Fruit fly (Drosophila melanogaster) whole organism, embryonic: Measurements from ENCODE around the gene Rab18.

Source experiments
- Atf3 ChIP-seq: fragments of 200-800 bp; sonication (Bioruptor generic); optimal IDR thresholded peaks from 3 replicates; lab custom pipeline; 2016; ENCODE audit warnings: missing biosample characterization, missing genetic modification characterization
- BEAF-32 ChIP-seq: fragments of 200-800 bp; sonication (Bioruptor generic); optimal IDR thresholded peaks from 3 replicates; lab custom pipeline; 2017; ENCODE audit warnings: missing biosample characterization, missing genetic modification characterization, mild to moderate bottlenecking, moderate library complexity, missing genetic modification reagents
- Blimp-1 ChIP-seq: fragments of 200-800 bp; sonication (Bioruptor generic); optimal IDR thresholded peaks from 3 replicates; lab custom pipeline; 2018; ENCODE audit warnings: missing biosample characterization, missing genetic modification characterization, mild to moderate bottlenecking, moderate library complexity, missing genetic modification reagents
- CG11247 ChIP-seq: fragments of 200-800 bp; sonication (Bioruptor generic); IDR thresholded peaks from 2 replicates; pipeline ENCODE4 v1.3.6; 2022; ENCODE audit warnings: missing biosample characterization, missing genetic modification characterization
- CG11456 ChIP-seq: fragments of 200-800 bp; sonication (Bioruptor generic); IDR thresholded peaks from 3 replicates; pipeline ENCODE4 v1.3.6; 2022; ENCODE audit warnings: missing biosample characterization, missing genetic modification characterization
- CG11695 ChIP-seq: fragments of 200-800 bp; sonication (Bioruptor generic); IDR thresholded peaks from 3 replicates; pipeline ENCODE4 v1.3.6; 2022; ENCODE audit warnings: missing biosample characterization, missing genetic modification characterization
- CG12104 ChIP-seq: fragments of 200-800 bp; sonication (Bioruptor generic); optimal IDR thresholded peaks from 3 replicates; lab custom pipeline; 2016; ENCODE audit warnings: missing biosample characterization, missing genetic modification characterization
- CG12391 ChIP-seq: fragments of 200-800 bp; sonication (Bioruptor generic); optimal IDR thresholded peaks from 3 replicates; lab custom pipeline; 2018; ENCODE audit warnings: missing biosample characterization, mild to moderate bottlenecking, missing genetic modification characterization, moderate library complexity
- CG12769 ChIP-seq: fragments of 200-800 bp; sonication (Bioruptor generic); optimal IDR thresholded peaks from 2 replicates; lab custom pipeline; 2019; ENCODE audit warnings: missing biosample characterization, mild to moderate bottlenecking, missing genetic modification characterization, moderate library complexity
- CG12942 ChIP-seq: fragments of 200-800 bp; sonication (Bioruptor generic); optimal IDR thresholded peaks from 3 replicates; lab custom pipeline; 2016; ENCODE audit warnings: missing biosample characterization, missing genetic modification characterization
- CG15011 ChIP-seq: fragments of 200-800 bp; sonication (Bioruptor generic); optimal IDR thresholded peaks from 3 replicates; lab custom pipeline; 2018; ENCODE audit warnings: missing biosample characterization, mild to moderate bottlenecking, missing genetic modification characterization
- CG16779 ChIP-seq: fragments of 200-800 bp; sonication (Bioruptor generic); IDR thresholded peaks from 2 replicates; pipeline ENCODE4 v1.3.6; 2022; ENCODE audit warnings: missing biosample characterization, missing genetic modification characterization
- CG17186 ChIP-seq: fragments of 200-800 bp; sonication (Bioruptor generic); optimal IDR thresholded peaks from 3 replicates; lab custom pipeline; 2017; ENCODE audit warnings: missing biosample characterization, missing genetic modification reagents, missing genetic modification characterization
- CG17802 ChIP-seq: fragments of 200-800 bp; sonication (Bioruptor generic); optimal IDR thresholded peaks from 2 replicates; lab custom pipeline; 2018; ENCODE audit warnings: missing biosample characterization, mild to moderate bottlenecking, missing genetic modification characterization, moderate library complexity
- CG18619 ChIP-seq: fragments of 200-800 bp; sonication (Bioruptor generic); optimal IDR thresholded peaks from 3 replicates; lab custom pipeline; 2017; ENCODE audit warnings: missing biosample characterization, mild to moderate bottlenecking, missing genetic modification characterization
- CG2712 ChIP-seq: fragments of 200-800 bp; optimal IDR thresholded peaks from 3 replicates; lab custom pipeline; 2019; ENCODE audit warnings: missing biosample characterization, mild to moderate bottlenecking, missing genetic modification characterization, moderate library complexity
- CG32772 ChIP-seq: fragments of 200-800 bp; sonication (Bioruptor generic); IDR thresholded peaks from 2 replicates; pipeline ENCODE4 v1.3.6; 2022; ENCODE audit warnings: missing biosample characterization, missing genetic modification characterization
- CG4404 ChIP-seq: fragments of 200-800 bp; sonication (Bioruptor generic); IDR thresholded peaks from 2 replicates; pipeline ENCODE4 v1.3.6; 2022; ENCODE audit warnings: missing biosample characterization, missing genetic modification characterization
- CG4707 ChIP-seq: fragments of 200-800 bp; sonication (Bioruptor generic); optimal IDR thresholded peaks from 2 replicates; lab custom pipeline; 2018; ENCODE audit warnings: missing biosample characterization, mild to moderate bottlenecking, missing genetic modification characterization, moderate library complexity
- CG4730 ChIP-seq: fragments of 200-800 bp; sonication (Bioruptor generic); IDR thresholded peaks from 2 replicates; pipeline ENCODE4 v1.3.6; 2022; ENCODE audit warnings: missing biosample characterization, missing genetic modification characterization
- CG7928 ChIP-seq: fragments of 200-800 bp; sonication (Bioruptor generic); optimal IDR thresholded peaks from 2 replicates; lab custom pipeline; 2017; ENCODE audit warnings: missing biosample characterization, mild to moderate bottlenecking, missing genetic modification characterization
- CG7987 ChIP-seq: fragments of 200-800 bp; sonication (Bioruptor generic); optimal IDR thresholded peaks from 2 replicates; lab custom pipeline; 2018; ENCODE audit warnings: missing biosample characterization, mild to moderate bottlenecking, missing genetic modification characterization, moderate library complexity
- CHES-1-like ChIP-seq: fragments of 200-800 bp; sonication (Bioruptor generic); optimal IDR thresholded peaks from 2 replicates; lab custom pipeline; 2016; ENCODE audit warnings: missing biosample characterization, missing genetic modification characterization
- Chrac-16 ChIP-seq: fragments of 200-800 bp; sonication (Bioruptor generic); optimal IDR thresholded peaks from 3 replicates; lab custom pipeline; 2016; ENCODE audit warnings: missing biosample characterization, missing genetic modification characterization
- Dref ChIP-seq: fragments of 200-800 bp; sonication (Bioruptor generic); IDR thresholded peaks from 2 replicates; pipeline ENCODE4 v1.3.6; 2022; ENCODE audit warnings: missing biosample characterization, missing genetic modification characterization
- Hr3 ChIP-seq: fragments of 200-800 bp; sonication (Bioruptor generic); optimal IDR thresholded peaks from 3 replicates; lab custom pipeline; 2016; ENCODE audit warnings: missing biosample characterization, missing genetic modification characterization
- Hr39 ChIP-seq: fragments of >200 bp; optimal IDR thresholded peaks from 2 replicates; lab custom pipeline; 2017
- Hr78 ChIP-seq, 2 experiments: fragments of 200-800 bp in 1 of 2; fragments of >200 bp in 1 of 2; sonication (Bioruptor generic) in 1 of 2; optimal IDR thresholded peaks; 2 replicates each; lab custom pipeline; 2017 to 2019; ENCODE audit warnings: missing biosample characterization in 2 of 2, missing genetic modification characterization in 2 of 2, mild to moderate bottlenecking in 1 of 2, moderate library complexity in 1 of 2
- Nf-YC ChIP-seq: fragments of 200-800 bp; optimal IDR thresholded peaks from 3 replicates; lab custom pipeline; 2019; ENCODE audit warnings: missing biosample characterization, mild to moderate bottlenecking, missing genetic modification characterization, moderate library complexity
- Poxn ChIP-seq: fragments of 200-800 bp; sonication (Bioruptor generic); IDR thresholded peaks from 2 replicates; pipeline ENCODE4 v1.3.6; 2022; ENCODE audit warnings: missing biosample characterization, missing genetic modification characterization
- Ptx1 ChIP-seq: fragments of 200-800 bp; sonication (Bioruptor generic); IDR thresholded peaks from 2 replicates; pipeline ENCODE4 v1.3.6; 2022; ENCODE audit warnings: missing biosample characterization, missing genetic modification characterization
- YL-1 ChIP-seq: fragments of 200-800 bp; sonication (Bioruptor generic); optimal IDR thresholded peaks from 3 replicates; lab custom pipeline; 2017; ENCODE audit warnings: missing biosample characterization, mild to moderate bottlenecking, missing genetic modification characterization
- bbx ChIP-seq: fragments of 200-800 bp; sonication (Bioruptor generic); IDR thresholded peaks from 2 replicates; pipeline ENCODE4 v1.3.6; 2022; ENCODE audit warnings: missing biosample characterization, missing genetic modification characterization; ENCODE audit not compliant: partially characterized antibody
- cas ChIP-seq: fragments of 200-800 bp; sonication (Bioruptor generic); IDR thresholded peaks from 2 replicates; pipeline ENCODE4 v1.3.6; 2022; ENCODE audit warnings: missing biosample characterization, missing genetic modification characterization
- cato ChIP-seq: fragments of 200-800 bp; sonication (Bioruptor generic); optimal IDR thresholded peaks from 2 replicates; lab custom pipeline; 2016; ENCODE audit warnings: missing biosample characterization, missing genetic modification characterization, borderline replicate concordance
- cg ChIP-seq: fragments of 200-800 bp; sonication (Bioruptor generic); optimal IDR thresholded peaks from 3 replicates; lab custom pipeline; 2019; ENCODE audit warnings: missing biosample characterization, mild to moderate bottlenecking, missing genetic modification characterization, moderate library complexity
- dimm ChIP-seq: fragments of 200-800 bp; sonication (Bioruptor generic); IDR thresholded peaks from 2 replicates; pipeline ENCODE4 v1.3.6; 2022; ENCODE audit warnings: missing biosample characterization, missing genetic modification characterization
- fu2 ChIP-seq: fragments of 200-800 bp; sonication (Bioruptor generic); optimal IDR thresholded peaks from 2 replicates; lab custom pipeline; 2016; ENCODE audit warnings: missing biosample characterization, missing genetic modification characterization
- gce ChIP-seq: fragments of 200-800 bp; sonication (Bioruptor generic); IDR thresholded peaks from 3 replicates; pipeline ENCODE4 v1.3.6; 2022; ENCODE audit warnings: missing biosample characterization, missing genetic modification characterization
- h ChIP-seq: fragments of >200 bp; optimal IDR thresholded peaks from 2 replicates; lab custom pipeline; 2017
- hbn ChIP-seq: fragments of 200-800 bp; sonication (Bioruptor generic); IDR thresholded peaks from 2 replicates; pipeline ENCODE4 v1.3.6; 2022; ENCODE audit warnings: missing biosample characterization, missing genetic modification characterization; ENCODE audit not compliant: partially characterized antibody
- lola ChIP-seq, 3 experiments: fragments of >200 bp in 2 of 3; fragments of 200-800 bp in 1 of 3; sonication (Bioruptor generic) in 1 of 3; optimal IDR thresholded peaks; 2 replicates each; lab custom pipeline; 2017 to 2019; ENCODE audit warnings: missing biosample characterization in 3 of 3, missing genetic modification characterization in 3 of 3, mild to moderate bottlenecking in 1 of 3, moderate library complexity in 1 of 3
- mld ChIP-seq: fragments of 200-800 bp; sonication (Bioruptor generic); IDR thresholded peaks from 3 replicates; pipeline ENCODE4 v1.3.6; 2022; ENCODE audit warnings: missing biosample characterization, missing genetic modification characterization; ENCODE audit not compliant: partially characterized antibody
- otp ChIP-seq: fragments of 200-800 bp; sonication (Bioruptor generic); IDR thresholded peaks from 3 replicates; pipeline ENCODE4, ENCODE4 v1.3.6; 2022; ENCODE audit warnings: missing biosample characterization, missing genetic modification characterization
- psq ChIP-seq: fragments of 200-800 bp; sonication (Bioruptor generic); optimal IDR thresholded peaks from 2 replicates; lab custom pipeline; 2017; ENCODE audit warnings: missing biosample characterization, missing genetic modification characterization
- pzg ChIP-seq: fragments of 200-800 bp; sonication (Bioruptor generic); optimal IDR thresholded peaks from 3 replicates; lab custom pipeline; 2018; ENCODE audit warnings: missing biosample characterization, mild to moderate bottlenecking, missing genetic modification characterization, moderate library complexity
- twi ChIP-seq: fragments of 200-800 bp; optimal IDR thresholded peaks from 2 replicates; lab custom pipeline; 2019; ENCODE audit warnings: missing biosample characterization, mild to moderate bottlenecking, missing genetic modification characterization, moderate library complexity
- vfl ChIP-seq: fragments of 200-800 bp; sonication (Bioruptor generic); optimal IDR thresholded peaks from 2 replicates; lab custom pipeline; 2016; ENCODE audit warnings: missing biosample characterization, missing genetic modification characterization
- zen2 ChIP-seq: fragments of 200-800 bp; sonication (Bioruptor generic); IDR thresholded peaks from 3 replicates; pipeline ENCODE4 v1.3.6; 2022; ENCODE audit warnings: missing biosample characterization, missing genetic modification characterization; ENCODE audit not compliant: partially characterized antibody

Gene Rab18

DNA sequence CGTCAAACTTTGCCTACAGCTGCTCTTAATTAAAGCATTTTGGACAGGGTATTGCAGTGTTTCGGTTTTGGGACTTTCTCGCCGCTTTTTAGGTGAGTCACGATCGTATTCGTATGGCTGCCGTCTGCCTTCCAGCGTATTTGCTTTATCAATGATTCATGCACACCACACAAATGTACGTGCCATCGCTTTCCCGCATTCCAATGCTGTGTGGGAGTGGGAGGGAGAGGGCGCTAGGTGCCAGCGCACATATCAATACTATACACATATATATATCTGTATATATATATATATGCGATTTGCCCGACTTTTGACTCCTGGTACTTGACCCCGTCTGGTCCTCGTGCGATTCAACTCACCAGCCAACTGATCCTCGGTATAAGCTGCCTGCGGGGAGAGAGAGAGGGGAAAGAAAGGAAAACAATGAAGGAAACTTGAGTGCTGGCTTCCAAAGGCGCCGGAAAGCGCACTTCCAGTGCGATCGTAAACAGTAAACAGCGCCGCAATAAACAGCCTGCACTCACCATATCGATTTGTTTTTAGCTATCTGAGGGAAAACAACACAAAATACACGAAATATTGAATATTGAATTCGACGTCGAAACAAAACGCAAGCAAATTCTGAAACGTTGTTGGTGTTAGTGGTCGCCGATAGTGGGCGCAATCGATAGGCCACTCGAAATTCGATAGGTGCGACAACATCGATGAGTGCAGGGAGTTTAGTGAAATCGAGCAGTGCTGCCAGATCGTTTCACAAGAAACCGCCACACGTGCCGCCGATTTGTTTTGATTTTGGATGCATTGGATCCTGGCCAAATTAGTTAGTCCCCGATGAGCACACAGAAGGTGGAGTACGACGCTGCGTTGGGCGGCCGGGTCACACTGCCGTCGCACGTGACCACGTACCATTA, 49.5 kb downstream of the Rab18 start, which contains the start of the genes Mlc-c and Pop1 (continued):
- TF ChIP-seq Blimp-1 (no peak), Dref (GFP tag; lab: Robert Waterston, UW) (peak; percentile 97), Hr3 (GFP tag; lab: Kevin White, UChicago) (no peak), BEAF-32 (GFP tag; lab: Kevin White, UChicago) (peak; percentile 92), vfl (GFP tag; lab: Kevin White, UChicago) (no peak), Ptx1 (GFP tag; lab: Robert Waterston, UW) (no peak), CG32772 (GFP tag; lab: Robert Waterston, UW) (no peak), cato (no peak), CG12769 (no peak), bbx (GFP tag; lab: Robert Waterston, UW) (peak; percentile 95), CG4730 (GFP tag; lab: Robert Waterston, UW) (no peak), CG7928 (GFP tag; lab: Kevin White, UChicago) (no peak), Hr39 (lab: Kevin White, UChicago) (no peak), CG7987 (GFP tag; lab: Kevin White, UChicago) (no peak), CG11247 (GFP tag; lab: Robert Waterston, UW) (no peak), gce (GFP tag; lab: Robert Waterston, UW) (no peak), CG11456 (GFP tag; lab: Robert Waterston, UW) (no peak), Poxn (GFP tag; lab: Robert Waterston, UW) (no peak), CG12942 (GFP tag; lab: Kevin White, UChicago) (no peak), Chrac-16 (GFP tag; lab: Kevin White, UChicago) (no peak), fu2 (GFP tag; lab: Kevin White, UChicago) (no peak), pzg (GFP tag; lab: Kevin White, UChicago) (peak; percentile 88), twi (tag; lab: Kevin White, UChicago) (no peak), CG2712 (tag; lab: Kevin White, UChicago) (no peak), lola (GFP tag; optimal IDR thresholded peaks at IDR 0.05; lab: Kevin White, UChicago) (no peak), CG12104 (no peak), CG17802 (tag; lab: Kevin White, UChicago) (no peak), otp (GFP tag; lab: Robert Waterston, UW) (no peak), CG11695 (no peak), CG18619 (no peak), CG4707 (GFP tag; lab: Kevin White, UChicago) (no peak), psq (no peak), CHES-1-like (GFP tag; lab: Kevin White, UChicago) (no peak), Atf3 (no peak), CG15011 (no peak), cas (no peak), Hr78 (GFP tag; optimal IDR thresholded peaks at IDR 0.05; lab: Kevin White, UChicago) (peak in 1 of 2 experiments; percentile 61), zen2 (peak; percentile 82), Nf-YC (tag; lab: Kevin White, UChicago) (no peak), dimm (GFP tag; lab: Robert Waterston, UW) (no peak), h (lab: Kevin White, UChicago) (no peak), mld (GFP tag; lab: Robert Waterston, UW) (peak; percentile 86; the same call in 2 of the 3 replicates), CG17186 (GFP tag; lab: Kevin White, UChicago) (peak; percentile 71), cg (GFP tag; lab: Kevin White, UChicago) (peak; percentile 48), CG16779 (no peak), CG12391 (tag; lab: Kevin White, UChicago) (no peak), YL-1 (GFP tag; lab: Kevin White, UChicago) (peak; percentile 73), CG4404 (GFP tag; lab: Robert Waterston, UW) (no peak), hbn (GFP tag; lab: Robert Waterston, UW) (peak; percentile 90)
